Worm (Caenorhabditis elegans) whole organism, midembryonic: ENCODE data around the gene B0244.4.

Source experiments
- T22C8.4 ChIP-seq: fragments of 200-800 bp; sonication (Bioruptor generic); IDR thresholded peaks from 2 replicates; pipeline ENCODE4 v1.3.6; 2022; ENCODE audit warnings: missing genetic modification characterization, missing compliant biosample characterization
- cog-1 ChIP-seq: sonication (generic microtip); optimal IDR thresholded peaks from 2 replicates; lab custom pipeline; 2016; ENCODE audit warnings: missing genetic modification characterization, missing compliant biosample characterization
- flt-1 ChIP-seq: fragments of 200-800 bp; sonication (Bioruptor generic); IDR thresholded peaks from 2 replicates; pipeline ENCODE4 v1.3.6; 2022; ENCODE audit warnings: missing genetic modification characterization, missing compliant biosample characterization
- klf-2 ChIP-seq: fragments of 200-800 bp; sonication (Bioruptor generic); conservative IDR thresholded peaks from 2 replicates; pipeline ENCODE4 v1.3.6; 2022; ENCODE audit warnings: missing genetic modification reagents, missing genetic modification characterization, missing compliant biosample characterization
- med-1 ChIP-seq: sonication (generic microtip); optimal IDR thresholded peaks from 2 replicates; lab custom pipeline; 2017; ENCODE audit warnings: missing genetic modification characterization, mild to moderate bottlenecking, missing compliant biosample characterization, antibody characterized with exemption, missing genetic modification reagents; ENCODE audit not compliant: insufficient read depth
- ref-1 ChIP-seq: fragments of 200-800 bp; sonication (Bioruptor generic); conservative IDR thresholded peaks from 2 replicates; pipeline ENCODE4 v1.3.6; 2022; ENCODE audit warnings: missing genetic modification reagents, missing genetic modification characterization, missing compliant biosample characterization
- tab-1 ChIP-seq: fragments of 200-800 bp; sonication (Bioruptor generic); IDR thresholded peaks from 2 replicates; pipeline ENCODE4 v1.3.6; 2022; ENCODE audit warnings: missing genetic modification characterization, missing compliant biosample characterization
- ztf-23 ChIP-seq: fragments of 200-800 bp; sonication (Bioruptor generic); IDR thresholded peaks from 2 replicates; pipeline ENCODE4 v1.3.6; 2022; ENCODE audit warnings: missing genetic modification reagents, missing genetic modification characterization, missing compliant biosample characterization
- ztf-29 ChIP-seq: fragments of 200-800 bp; sonication (Bioruptor generic); IDR thresholded peaks from 2 replicates; pipeline ENCODE4 v1.3.6; 2022; ENCODE audit warnings: missing genetic modification reagents, missing genetic modification characterization, missing compliant biosample characterization

Gene B0244.4

ce11 chrIII:5757492-5758045 is 10.3 kb downstream of the B0244.4 start:
- TF ChIP-seq tab-1 (GFP tag; lab: Robert Waterston, UW) (no peak), ref-1 (GFP tag; lab: Robert Waterston, UW) (no peak), ztf-23 (GFP tag; lab: Robert Waterston, UW) (no peak), cog-1 (tag; lab: Kevin White, UChicago) (no peak), med-1 (GFP tag; lab: Kevin White, UChicago) (no peak), ztf-29 (no peak), klf-2 (GFP tag; lab: Robert Waterston, UW) (no peak), T22C8.4 (GFP tag; lab: Robert Waterston, UW) (no peak), flt-1 (no peak)

- TF ChIP-seq ztf-29 = no peak
- no peak for TF ChIP-seq T22C8.4 (GFP tag; lab: Robert Waterston, UW)
- TF ChIP-seq med-1 (GFP tag; lab: Kevin White, UChicago) = no peak
- no peak for TF ChIP-seq ztf-23 (GFP tag; lab: Robert Waterston, UW)
- no peak for TF ChIP-seq ref-1 (GFP tag; lab: Robert Waterston, UW)
- no peak for TF ChIP-seq tab-1 (GFP tag; lab: Robert Waterston, UW)
- TF ChIP-seq klf-2 (GFP tag; lab: Robert Waterston, UW) = no peak
- TF ChIP-seq flt-1 = no peak
- TF ChIP-seq cog-1 (tag; lab: Kevin White, UChicago) = no peak
Measured at ce11 chrIII:5758519-5759099, 11.3 kb downstream of the B0244.4 start.

ce11 chrIII:5760721-5761120 is 13.4 kb downstream of the B0244.4 start:
- TF ChIP-seq ztf-29 (no peak), flt-1 (no peak), tab-1 (GFP tag; lab: Robert Waterston, UW) (no peak), cog-1 (tag; lab: Kevin White, UChicago) (no peak), ref-1 (GFP tag; lab: Robert Waterston, UW) (no peak), med-1 (GFP tag; lab: Kevin White, UChicago) (no peak), T22C8.4 (GFP tag; lab: Robert Waterston, UW) (no peak), klf-2 (GFP tag; lab: Robert Waterston, UW) (no peak), ztf-23 (GFP tag; lab: Robert Waterston, UW) (no peak)

DNA sequence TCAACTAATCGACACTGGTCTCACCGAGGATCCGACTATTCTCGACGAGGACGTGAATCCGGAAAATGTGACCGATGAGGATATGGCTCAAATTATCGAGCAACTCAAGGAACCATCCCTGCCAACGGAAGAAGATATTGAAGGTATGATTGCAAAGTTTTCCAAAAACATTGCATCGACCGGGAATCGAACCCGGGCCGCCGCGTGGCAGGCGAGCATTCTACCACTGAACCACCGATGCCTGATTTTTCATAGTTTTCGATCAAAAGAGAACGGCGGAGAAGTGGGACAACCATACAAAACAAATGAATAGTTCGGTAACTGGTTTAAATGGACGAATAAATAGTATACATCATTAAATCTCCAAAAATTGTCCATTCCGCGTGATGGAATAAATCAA is 14.6 kb downstream of the B0244.4 start:
- TF ChIP-seq ztf-23 (GFP tag; lab: Robert Waterston, UW) (no peak), cog-1 (tag; lab: Kevin White, UChicago) (no peak), klf-2 (GFP tag; lab: Robert Waterston, UW) (no peak), flt-1 (no peak), ref-1 (GFP tag; lab: Robert Waterston, UW) (no peak), ztf-29 (no peak), med-1 (GFP tag; lab: Kevin White, UChicago) (no peak), tab-1 (GFP tag; lab: Robert Waterston, UW) (no peak), T22C8.4 (GFP tag; lab: Robert Waterston, UW) (no peak)

DNA sequence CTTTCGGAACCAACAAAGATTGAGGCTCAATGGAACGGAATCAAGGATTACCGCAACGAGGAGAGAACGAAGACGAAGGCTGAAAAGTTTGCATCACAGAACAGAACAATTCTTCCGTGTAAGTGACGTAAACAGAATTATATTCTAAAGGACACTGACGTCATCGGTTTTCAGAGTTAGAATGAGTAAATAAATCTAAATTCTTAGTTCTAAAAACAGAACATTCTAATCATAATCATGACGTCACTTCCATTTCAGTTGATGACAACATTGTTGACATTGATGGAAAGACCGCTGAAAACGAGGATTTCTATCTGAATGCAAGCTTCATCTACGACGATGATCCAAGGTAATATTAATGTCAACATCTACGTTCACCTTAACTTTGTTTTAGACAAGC is 16.7 kb downstream of the B0244.4 start:
- TF ChIP-seq tab-1 (GFP tag; lab: Robert Waterston, UW) (no peak), ref-1 (GFP tag; lab: Robert Waterston, UW) (no peak), ztf-29 (no peak), T22C8.4 (GFP tag; lab: Robert Waterston, UW) (no peak), ztf-23 (GFP tag; lab: Robert Waterston, UW) (no peak), klf-2 (GFP tag; lab: Robert Waterston, UW) (no peak), cog-1 (tag; lab: Kevin White, UChicago) (no peak), flt-1 (no peak), med-1 (GFP tag; lab: Kevin White, UChicago) (no peak)

- TF ChIP-seq tab-1 (GFP tag; lab: Robert Waterston, UW) (peak; percentile 80; the same call in 1 of the 2 replicates), cog-1 (tag; lab: Kevin White, UChicago) (peak; percentile 11), flt-1 (peak; percentile 76), ztf-23 (GFP tag; lab: Robert Waterston, UW) (peak; percentile 73; the same call in 1 of the 2 replicates), ref-1 (GFP tag; lab: Robert Waterston, UW) (no peak), med-1 (GFP tag; lab: Kevin White, UChicago) (no peak), ztf-29 (0 out of 2 replicates have a peak, but pooled peaks have one; percentile 42), klf-2 (GFP tag; lab: Robert Waterston, UW) (no peak; the same call in 1 of the 2 replicates)
Measured at ce11 chrIII:5769726-5770235, 22.5 kb downstream of the B0244.4 start, which contains the start of gene cutl-23. TSS of gene cutl-23 (plus strand) at chrIII:5770185.

DNA sequence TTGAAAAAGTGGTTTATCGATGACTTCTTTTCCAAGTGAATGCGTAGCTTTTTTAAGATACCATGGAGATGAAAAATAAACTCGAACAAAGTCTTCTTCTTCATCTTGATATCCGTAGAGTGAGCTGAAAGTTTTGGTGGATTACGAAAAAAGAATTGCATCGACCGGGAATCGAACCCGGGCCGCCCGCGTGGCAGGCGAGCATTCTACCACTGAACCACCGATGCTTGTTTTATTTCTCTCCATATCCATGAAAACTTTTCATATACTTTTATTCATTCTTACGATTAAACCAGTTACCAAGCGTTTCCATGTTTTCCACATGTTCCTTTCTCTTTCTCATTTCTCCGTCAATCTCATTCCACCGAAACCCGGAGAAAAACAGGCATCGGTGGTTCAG is 34.8 kb downstream of the B0244.4 start:
- TF ChIP-seq cog-1 (tag; lab: Kevin White, UChicago) (no peak), med-1 (GFP tag; lab: Kevin White, UChicago) (no peak), ref-1 (GFP tag; lab: Robert Waterston, UW) (no peak), ztf-29 (no peak), ztf-23 (GFP tag; lab: Robert Waterston, UW) (no peak), T22C8.4 (GFP tag; lab: Robert Waterston, UW) (no peak), flt-1 (no peak), klf-2 (GFP tag; lab: Robert Waterston, UW) (no peak), tab-1 (GFP tag; lab: Robert Waterston, UW) (no peak)

DNA sequence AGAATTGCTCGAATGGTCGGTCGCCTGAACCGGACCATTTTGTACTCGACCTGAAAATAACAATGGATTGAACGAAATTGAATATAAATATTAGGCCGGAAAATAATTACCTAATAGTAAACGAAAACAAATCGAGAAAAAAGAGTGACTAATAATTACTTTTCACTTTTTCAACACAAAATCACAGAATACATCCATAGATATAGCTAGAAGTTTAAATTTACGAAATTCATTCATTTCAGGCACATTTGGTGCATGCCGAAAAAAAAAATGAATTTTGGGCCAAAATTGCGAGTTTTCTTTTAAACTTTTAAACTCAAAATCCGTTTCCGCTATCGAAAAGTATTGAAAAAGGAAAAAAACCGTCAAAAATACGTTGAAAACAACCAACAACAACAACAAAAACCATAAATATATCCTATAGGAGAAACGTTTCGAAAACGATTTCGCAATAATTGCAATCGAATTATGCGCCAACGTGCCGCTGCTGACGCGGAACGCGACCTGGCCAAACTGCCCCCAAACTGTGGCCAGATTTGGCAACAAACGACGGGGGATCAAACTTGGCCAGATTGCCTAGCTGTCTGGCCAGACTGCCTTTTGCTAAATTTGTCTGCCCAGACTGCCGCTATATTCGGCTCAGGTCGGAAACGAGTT is 38.1 kb downstream of the B0244.4 start, which contains the start of gene Y37B11A.3:
Gene Y37B11A.3 (minus strand): TSS at position 51 of the 657 bp plus-strand sequence.
- no peak for TF ChIP-seq flt-1
- no peak for TF ChIP-seq klf-2 (GFP tag; lab: Robert Waterston, UW)
- no peak for TF ChIP-seq ztf-29
- 0 out of 2 replicates have a peak, but pooled peaks have one; percentile 27 for TF ChIP-seq ztf-23 (GFP tag; lab: Robert Waterston, UW)
